Fruit fly (Drosophila melanogaster) whole organism, embryonic: ENCODE results near the gene Pk34A.

Experiments used
- ATbp ChIP-seq: fragments of 200-800 bp; sonication (Bioruptor generic); optimal IDR thresholded peaks from 2 replicates; lab custom pipeline; 2017; ENCODE audit warnings: missing biosample characterization, mild to moderate bottlenecking, missing genetic modification characterization, missing genetic modification reagents
- Atf-2 ChIP-seq: fragments of 200-800 bp; sonication (Bioruptor generic); optimal IDR thresholded peaks from 2 replicates; lab custom pipeline; 2016; ENCODE audit warnings: missing biosample characterization, missing genetic modification characterization
- Blimp-1 ChIP-seq: fragments of 200-800 bp; sonication (Bioruptor generic); optimal IDR thresholded peaks from 3 replicates; lab custom pipeline; 2018; ENCODE audit warnings: missing biosample characterization, missing genetic modification characterization, mild to moderate bottlenecking, moderate library complexity, missing genetic modification reagents
- CG10959 ChIP-seq: fragments of 200-800 bp; sonication (Bioruptor generic); IDR thresholded peaks from 2 replicates; pipeline ENCODE4 v1.3.6; 2022; ENCODE audit warnings: missing biosample characterization, missing genetic modification characterization
- CG11247 ChIP-seq: fragments of 200-800 bp; sonication (Bioruptor generic); IDR thresholded peaks from 2 replicates; pipeline ENCODE4 v1.3.6; 2022; ENCODE audit warnings: missing biosample characterization, missing genetic modification characterization
- CG12104 ChIP-seq: fragments of 200-800 bp; sonication (Bioruptor generic); optimal IDR thresholded peaks from 3 replicates; lab custom pipeline; 2016; ENCODE audit warnings: missing biosample characterization, missing genetic modification characterization
- CG13624 ChIP-seq: fragments of 200-800 bp; sonication (Bioruptor generic); optimal IDR thresholded peaks from 2 replicates; lab custom pipeline; 2016; ENCODE audit warnings: missing biosample characterization, missing genetic modification characterization
- CG17361 ChIP-seq: fragments of 200-800 bp; sonication (Bioruptor generic); IDR thresholded peaks from 3 replicates; pipeline ENCODE4 v1.3.6; 2022; ENCODE audit warnings: missing biosample characterization, missing genetic modification characterization
- CG17802 ChIP-seq: fragments of 200-800 bp; sonication (Bioruptor generic); optimal IDR thresholded peaks from 2 replicates; lab custom pipeline; 2018; ENCODE audit warnings: missing biosample characterization, mild to moderate bottlenecking, missing genetic modification characterization, moderate library complexity
- CG2889 ChIP-seq: fragments of 200-800 bp; sonication (Bioruptor generic); IDR thresholded peaks from 3 replicates; pipeline ENCODE4 v1.3.6; 2022; ENCODE audit warnings: missing biosample characterization, missing genetic modification characterization
- CG3163 ChIP-seq: fragments of 200-800 bp; sonication (Bioruptor generic); optimal IDR thresholded peaks from 3 replicates; lab custom pipeline; 2016; ENCODE audit warnings: missing biosample characterization, missing genetic modification characterization
- CG4854 ChIP-seq: fragments of 200-800 bp; sonication (Bioruptor generic); optimal IDR thresholded peaks from 2 replicates; lab custom pipeline; 2016; ENCODE audit warnings: missing biosample characterization, missing genetic modification characterization, inconsistent platforms
- CG6683 ChIP-seq: fragments of 200-800 bp; sonication (Bioruptor generic); optimal IDR thresholded peaks from 2 replicates; lab custom pipeline; 2017; ENCODE audit warnings: missing biosample characterization, mild to moderate bottlenecking, missing genetic modification characterization, missing genetic modification reagents
- CG7271 ChIP-seq: fragments of 200-800 bp; sonication (Bioruptor generic); optimal IDR thresholded peaks from 2 replicates; lab custom pipeline; 2018; ENCODE audit warnings: missing biosample characterization, mild to moderate bottlenecking, missing genetic modification characterization, moderate library complexity
- CG7357 ChIP-seq: fragments of 200-800 bp; sonication (Bioruptor generic); IDR thresholded peaks from 3 replicates; pipeline ENCODE4 v1.3.6; 2022; ENCODE audit warnings: missing biosample characterization, missing genetic modification characterization
- CoRest ChIP-seq: fragments of 200-800 bp; sonication (Bioruptor generic); optimal IDR thresholded peaks from 3 replicates; lab custom pipeline; 2018; ENCODE audit warnings: missing biosample characterization, mild to moderate bottlenecking, missing genetic modification characterization, moderate library complexity
- Deaf1 ChIP-seq: fragments of 200-800 bp; optimal IDR thresholded peaks from 3 replicates; lab custom pipeline; 2019; ENCODE audit warnings: missing biosample characterization, mild to moderate bottlenecking, missing genetic modification characterization, moderate library complexity
- Drgx ChIP-seq: fragments of 200-800 bp; sonication (Bioruptor generic); IDR thresholded peaks from 2 replicates; pipeline ENCODE4 v1.3.6; 2022; ENCODE audit warnings: missing biosample characterization, missing genetic modification characterization
- ERR ChIP-seq: fragments of 200-800 bp; sonication (Bioruptor generic); optimal IDR thresholded peaks from 2 replicates; lab custom pipeline; 2016; ENCODE audit warnings: missing biosample characterization, missing genetic modification characterization
- Ets65A ChIP-seq: fragments of 200-800 bp; sonication (Bioruptor generic); peaks from one replicate; lab custom pipeline; 2016; ENCODE audit warnings: missing biosample characterization, missing genetic modification characterization
- Ets97D ChIP-seq: fragments of 200-800 bp; sonication (Bioruptor generic); optimal IDR thresholded peaks from 3 replicates; lab custom pipeline; 2016; ENCODE audit warnings: missing biosample characterization, missing genetic modification characterization
- HLH54F ChIP-seq: fragments of 200-800 bp; sonication (Bioruptor generic); optimal IDR thresholded peaks from 3 replicates; lab custom pipeline; 2016; ENCODE audit warnings: missing biosample characterization, missing genetic modification characterization
- Kr ChIP-seq: fragments of 200-800 bp; sonication (Bioruptor generic); optimal IDR thresholded peaks from 2 replicates; lab custom pipeline; 2017; ENCODE audit warnings: missing biosample characterization, mild to moderate bottlenecking, missing genetic modification characterization
- Mad ChIP-seq: fragments of 200-800 bp; sonication (Bioruptor generic); optimal IDR thresholded peaks from 2 replicates; lab custom pipeline; 2016; ENCODE audit warnings: missing biosample characterization, missing genetic modification characterization
- Med ChIP-seq: fragments of 200-800 bp; sonication (Bioruptor generic); peaks from one replicate; lab custom pipeline; 2016; ENCODE audit warnings: missing biosample characterization, missing genetic modification characterization, mild to moderate bottlenecking, inconsistent platforms, moderate library complexity
- NFAT ChIP-seq: fragments of 200-800 bp; sonication (Bioruptor generic); IDR thresholded peaks from 2 replicates; pipeline ENCODE4 v1.3.6; 2022; ENCODE audit warnings: missing biosample characterization, missing genetic modification characterization
- Sry-δ ChIP-seq: fragments of 200-800 bp; sonication (Bioruptor generic); optimal IDR thresholded peaks from 2 replicates; lab custom pipeline; 2016; ENCODE audit warnings: missing biosample characterization, missing genetic modification characterization
- Trl ChIP-seq, 3 experiments: fragments of >200 bp in 2 of 3; fragments of 200-800 bp in 1 of 3; sonication (Bioruptor generic) in 1 of 3; optimal IDR thresholded peaks; 2 replicates in 1 of 3; 3 replicates in 2 of 3; lab custom pipeline; 2016 to 2017; ENCODE audit warnings: missing biosample characterization in 1 of 3, missing genetic modification characterization in 1 of 3
- abd-A ChIP-seq: fragments of 200-800 bp; sonication (Bioruptor generic); optimal IDR thresholded peaks from 3 replicates; lab custom pipeline; 2019; ENCODE audit warnings: missing biosample characterization, mild to moderate bottlenecking, missing genetic modification characterization, moderate library complexity
- caup ChIP-seq: fragments of 200-800 bp; sonication (Bioruptor generic); optimal IDR thresholded peaks from 3 replicates; lab custom pipeline; 2017; ENCODE audit warnings: missing biosample characterization, mild to moderate bottlenecking, missing genetic modification characterization, moderate library complexity; ENCODE audit not compliant: severe bottlenecking
- chinmo ChIP-seq: fragments of 200-800 bp; sonication (Bioruptor generic); IDR thresholded peaks from 4 replicates; pipeline ENCODE4 v1.3.6; 2022; ENCODE audit warnings: missing biosample characterization, missing genetic modification characterization; ENCODE audit not compliant: partially characterized antibody
- crol ChIP-seq: fragments of 200-800 bp; sonication (Bioruptor generic); IDR thresholded peaks from 2 replicates; pipeline ENCODE4 v1.3.6; 2022; ENCODE audit warnings: missing biosample characterization, missing genetic modification characterization
- ham ChIP-seq: fragments of 200-800 bp; sonication (Bioruptor generic); IDR thresholded peaks from 2 replicates; pipeline ENCODE4 v1.3.6; 2022; ENCODE audit warnings: missing biosample characterization, missing genetic modification characterization
- lab ChIP-seq: fragments of 200-800 bp; sonication (Bioruptor generic); optimal IDR thresholded peaks from 3 replicates; lab custom pipeline; 2017; ENCODE audit warnings: missing biosample characterization, missing genetic modification characterization, mild to moderate bottlenecking, moderate library complexity, missing genetic modification reagents
- nom ChIP-seq: fragments of 200-800 bp; sonication (Bioruptor generic); optimal IDR thresholded peaks from 2 replicates; lab custom pipeline; 2017; ENCODE audit warnings: missing biosample characterization, missing genetic modification characterization, mild to moderate bottlenecking, moderate library complexity, missing genetic modification reagents
- pho ChIP-seq: fragments of 200-800 bp; sonication (Bioruptor generic); optimal IDR thresholded peaks from 2 replicates; lab custom pipeline; 2016; ENCODE audit warnings: missing biosample characterization, missing genetic modification characterization
- repo ChIP-seq: fragments of 200-800 bp; sonication (Bioruptor generic); optimal IDR thresholded peaks from 2 replicates; lab custom pipeline; 2016; ENCODE audit warnings: missing biosample characterization, missing genetic modification characterization
- sug ChIP-seq: fragments of 200-800 bp; optimal IDR thresholded peaks from 2 replicates; lab custom pipeline; 2019; ENCODE audit warnings: missing biosample characterization, mild to moderate bottlenecking, missing genetic modification characterization, moderate library complexity

Gene Pk34A

DNA sequence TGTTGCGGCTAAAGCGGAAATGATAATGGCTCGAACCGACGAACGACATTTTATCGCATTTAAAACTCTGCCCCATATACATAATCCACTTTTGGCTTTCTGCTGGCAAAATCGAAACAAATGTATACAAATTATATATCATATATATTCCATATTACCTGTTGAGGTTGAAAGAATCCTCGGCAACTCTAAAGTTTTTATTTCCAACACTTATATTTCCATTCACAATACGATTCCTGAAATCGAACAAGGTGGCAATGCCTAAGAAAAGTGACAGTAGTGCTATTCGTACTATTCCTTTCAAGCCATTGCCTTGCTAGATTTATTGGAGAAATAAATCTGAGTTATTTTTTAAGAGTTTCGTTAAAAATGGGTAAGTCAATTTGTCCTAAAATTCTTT, at the start of gene Pk34A:
TSS of gene Pk34A (plus strand) at position 301 of the 400 bp plus-strand sequence.
- TF ChIP-seq Ets97D, result no peak
- TF ChIP-seq Kr (GFP tag; lab: Kevin White, UChicago), result no peak
- no peak for TF ChIP-seq CoRest (tag; lab: Kevin White, UChicago)
- no peak for TF ChIP-seq CG17802 (tag; lab: Kevin White, UChicago)

- TF ChIP-seq repo (GFP tag; lab: Kevin White, UChicago), result no peak
- peak; percentile 55 for TF ChIP-seq Deaf1 (tag; lab: Kevin White, UChicago)
- no peak for TF ChIP-seq CG4854 (GFP tag; lab: Kevin White, UChicago)
- TF ChIP-seq ERR, result no peak
- peak; percentile 8 for TF ChIP-seq sug (tag; lab: Kevin White, UChicago)
- TF ChIP-seq Trl (optimal IDR thresholded peaks at IDR 0.05; lab: Kevin White, UChicago), result peak; percentile 73 to 84
- no peak for TF ChIP-seq Trl (GFP tag; optimal IDR thresholded peaks at IDR 0.05; lab: Kevin White, UChicago)
- peak; percentile 84 for TF ChIP-seq CG3163 (GFP tag; lab: Kevin White, UChicago)
Observed at dm6 chr2L:13113580-13113979, 45.0 kb upstream of the Pk34A start.

dm6 chr2L:13116738-13117137, 41.9 kb upstream of the Pk34A start:
- TF ChIP-seq Med (GFP tag; lab: Kevin White, UChicago) (peak; percentile 52), caup (GFP tag; lab: Kevin White, UChicago) (no peak), CG10959 (GFP tag; lab: Robert Waterston, UW) (0 out of 2 replicates have a peak, but pooled peaks have one; percentile 17)
- TF ChIP-seq, all 482 proteins: peak for 2

dm6 chr2L:13119034-13119433, 39.6 kb upstream of the Pk34A start, which contains the start of the genes CG44198 and CG43050:
TSS of gene CG44198 (minus strand) at chr2L:13119134.
TSS of gene CG43050 (plus strand) at chr2L:13119294.
- TF ChIP-seq Ets65A (GFP tag; lab: Kevin White, UChicago), result peak; percentile 70
- no peak for TF ChIP-seq CG6683 (GFP tag; lab: Kevin White, UChicago)
- 0 out of 3 replicates have a peak, but pooled peaks have one; percentile 2 for TF ChIP-seq CG2889 (GFP tag; lab: Robert Waterston, UW)
- TF ChIP-seq Mad (GFP tag; lab: Kevin White, UChicago), result no peak

dm6 chr2L:13122526-13122925, 36.1 kb upstream of the Pk34A start:
- TF ChIP-seq lab (GFP tag; lab: Kevin White, UChicago), result no peak
- TF ChIP-seq crol, result no peak
- peak; percentile 56; the same call in 1 of the 4 replicates for TF ChIP-seq chinmo
- TF ChIP-seq NFAT (GFP tag; lab: Robert Waterston, UW), result no peak
- TF ChIP-seq HLH54F (GFP tag; lab: Kevin White, UChicago), result no peak
- no peak for TF ChIP-seq ham (GFP tag; lab: Robert Waterston, UW)
- no peak for TF ChIP-seq CG7357 (GFP tag; lab: Robert Waterston, UW)
- no peak for TF ChIP-seq Atf-2 (GFP tag; lab: Kevin White, UChicago)
- no peak for TF ChIP-seq CG12104 (GFP tag; lab: Kevin White, UChicago)
- peak; percentile 1 for TF ChIP-seq abd-A (tag; lab: Kevin White, UChicago)
- TF ChIP-seq CG11247, result no peak
- TF ChIP-seq Blimp-1 (GFP tag; lab: Kevin White, UChicago), result peak; percentile 81
- no peak for TF ChIP-seq Sry-δ (GFP tag; lab: Kevin White, UChicago)
- TF ChIP-seq CG13624 (GFP tag; lab: Kevin White, UChicago), result no peak
- TF ChIP-seq CG17361 (GFP tag; lab: Robert Waterston, UW), result no peak
- no peak for TF ChIP-seq pho (GFP tag; lab: Kevin White, UChicago)
- no peak for TF ChIP-seq ATbp (GFP tag; lab: Kevin White, UChicago)
- TF ChIP-seq Drgx (GFP tag; lab: Robert Waterston, UW), result no peak
- no peak for TF ChIP-seq CG7271 (tag; lab: Kevin White, UChicago)
- TF ChIP-seq nom (GFP tag; lab: Kevin White, UChicago), result peak; percentile 77
